Worm (Caenorhabditis elegans) whole organism, mixed stage, embryonic: ENCODE measurements around the gene H03G16.7.

Source experiments
- M03D4.4 ChIP-seq: sonication (generic microtip); optimal IDR thresholded peaks from 2 replicates; lab custom pipeline; 2017; ENCODE audit warnings: mild to moderate bottlenecking, missing genetic modification characterization, missing compliant biosample characterization
- bed-3 ChIP-seq: fragments of 200-800 bp; sonication (Bioruptor generic); optimal IDR thresholded peaks from 3 replicates; lab custom pipeline; 2018; ENCODE audit warnings: mild to moderate bottlenecking, missing genetic modification characterization, moderate library complexity, missing compliant biosample characterization
- blmp-1 ChIP-seq: fragments of 150-350 bp; optimal IDR thresholded peaks from 2 replicates; lab custom pipeline; 2014; ENCODE audit warnings: missing biosample characterization, missing genetic modification characterization
- ceh-39 ChIP-seq: fragments of 150-350 bp; optimal IDR thresholded peaks from 2 replicates; lab custom pipeline; 2014; ENCODE audit warnings: missing biosample characterization, missing genetic modification characterization
- ceh-83 ChIP-seq: fragments of 200-800 bp; sonication (Bioruptor generic); optimal IDR thresholded peaks from 2 replicates; lab custom pipeline; 2018; ENCODE audit warnings: mild to moderate bottlenecking, missing genetic modification characterization, missing compliant biosample characterization
- ces-1 ChIP-seq: fragments of 150-350 bp; optimal IDR thresholded peaks from 2 replicates; lab custom pipeline; 2014; ENCODE audit warnings: missing biosample characterization, missing genetic modification reagents, missing genetic modification characterization
- cnd-1 ChIP-seq: fragments of 200-800 bp; sonication (Bioruptor generic); optimal IDR thresholded peaks from 2 replicates; lab custom pipeline; 2018; ENCODE audit warnings: mild to moderate bottlenecking, missing genetic modification characterization, missing compliant biosample characterization
- drap-1 ChIP-seq: fragments of 200-800 bp; sonication (Bioruptor generic); optimal IDR thresholded peaks from 3 replicates; lab custom pipeline; 2018; ENCODE audit warnings: mild to moderate bottlenecking, missing genetic modification characterization, missing compliant biosample characterization
- elt-1 ChIP-seq: sonication (generic microtip); optimal IDR thresholded peaks from 2 replicates; lab custom pipeline; 2017; ENCODE audit warnings: missing genetic modification characterization, mild to moderate bottlenecking, missing compliant biosample characterization, antibody characterized with exemption, moderate library complexity, borderline replicate concordance; ENCODE audit not compliant: insufficient read depth
- elt-3 ChIP-seq: fragments of 150-350 bp; optimal IDR thresholded peaks from 2 replicates; lab custom pipeline; 2014; ENCODE audit warnings: missing biosample characterization, missing genetic modification characterization
- flh-1 ChIP-seq: fragments of 200-800 bp; sonication (Bioruptor generic); optimal IDR thresholded peaks from 2 replicates; lab custom pipeline; 2018; ENCODE audit warnings: mild to moderate bottlenecking, missing genetic modification characterization, moderate library complexity, missing compliant biosample characterization
- ham-2 ChIP-seq: fragments of 200-800 bp; sonication (Bioruptor generic); optimal IDR thresholded peaks from 2 replicates; lab custom pipeline; 2018; ENCODE audit warnings: mild to moderate bottlenecking, missing genetic modification characterization, missing compliant biosample characterization
- hlh-1 ChIP-seq: fragments of 150-350 bp; optimal IDR thresholded peaks from 2 replicates; lab custom pipeline; 2014; ENCODE audit warnings: missing biosample characterization, missing genetic modification reagents, missing genetic modification characterization
- lin-13 ChIP-seq: fragments of 150-350 bp; optimal IDR thresholded peaks from 2 replicates; lab custom pipeline; 2014; ENCODE audit warnings: missing biosample characterization, missing genetic modification characterization
- lin-32 ChIP-seq: fragments of 200-800 bp; sonication (Bioruptor generic); optimal IDR thresholded peaks from 2 replicates; lab custom pipeline; 2018; ENCODE audit warnings: mild to moderate bottlenecking, missing genetic modification characterization, missing compliant biosample characterization
- lsy-2 ChIP-seq: fragments of 150-350 bp; optimal IDR thresholded peaks from 2 replicates; lab custom pipeline; 2014; ENCODE audit warnings: missing biosample characterization, missing genetic modification characterization
- mab-5 ChIP-seq: fragments of 150-350 bp; optimal IDR thresholded peaks from 2 replicates; lab custom pipeline; 2014; ENCODE audit warnings: missing biosample characterization, missing genetic modification characterization
- mep-1 ChIP-seq: fragments of 150-350 bp; optimal IDR thresholded peaks from 2 replicates; lab custom pipeline; 2017; ENCODE audit warnings: missing biosample characterization, missing genetic modification reagents, missing genetic modification characterization, inconsistent platforms
- mls-2 ChIP-seq: sonication (generic microtip); optimal IDR thresholded peaks from 2 replicates; lab custom pipeline; 2016; ENCODE audit warnings: mild to moderate bottlenecking, missing genetic modification characterization, moderate library complexity, missing compliant biosample characterization
- nhr-12 ChIP-seq: fragments of 150-350 bp; optimal IDR thresholded peaks from 2 replicates; lab custom pipeline; 2014; ENCODE audit warnings: missing biosample characterization, missing genetic modification characterization
- nhr-2 ChIP-seq: fragments of 150-350 bp; optimal IDR thresholded peaks from 2 replicates; lab custom pipeline; 2014; ENCODE audit warnings: missing biosample characterization, missing genetic modification characterization
- nhr-237 ChIP-seq: fragments of 150-350 bp; optimal IDR thresholded peaks from 2 replicates; lab custom pipeline; 2014; ENCODE audit warnings: missing biosample characterization, missing genetic modification characterization
- nhr-28 ChIP-seq: fragments of 150-350 bp; optimal IDR thresholded peaks from 2 replicates; lab custom pipeline; 2014; ENCODE audit warnings: missing biosample characterization, missing genetic modification characterization
- nhr-76 ChIP-seq: sonication (generic microtip); optimal IDR thresholded peaks from 2 replicates; lab custom pipeline; 2017; ENCODE audit warnings: missing biosample characterization, missing genetic modification characterization
- pha-4 ChIP-seq: fragments of 150-350 bp; optimal IDR thresholded peaks from 2 replicates; lab custom pipeline; 2018; ENCODE audit warnings: missing biosample characterization, missing genetic modification reagents, missing genetic modification characterization
- snpc-4 ChIP-seq: fragments of 150-350 bp; optimal IDR thresholded peaks from 2 replicates; lab custom pipeline; 2014; ENCODE audit warnings: missing biosample characterization, missing genetic modification characterization
- sptf-1 ChIP-seq: sonication (generic microtip); optimal IDR thresholded peaks from 2 replicates; lab custom pipeline; 2017; ENCODE audit warnings: mild to moderate bottlenecking, missing genetic modification characterization, moderate library complexity, missing compliant biosample characterization
- tbx-8 ChIP-seq: fragments of 200-800 bp; sonication (Bioruptor generic); optimal IDR thresholded peaks from 2 replicates; lab custom pipeline; 2018; ENCODE audit warnings: mild to moderate bottlenecking, missing genetic modification characterization, moderate library complexity, missing compliant biosample characterization
- unc-120 ChIP-seq: sonication (generic microtip); optimal IDR thresholded peaks from 2 replicates; lab custom pipeline; 2017; ENCODE audit warnings: missing genetic modification characterization, missing compliant biosample characterization; ENCODE audit not compliant: poor library complexity, severe bottlenecking
- unc-39 ChIP-seq: fragments of 150-350 bp; optimal IDR thresholded peaks from 2 replicates; lab custom pipeline; 2014; ENCODE audit warnings: missing biosample characterization, missing genetic modification characterization
- unc-62 ChIP-seq: fragments of 150-350 bp; optimal IDR thresholded peaks from 2 replicates; lab custom pipeline; 2014; ENCODE audit warnings: missing biosample characterization, missing genetic modification reagents, missing genetic modification characterization
- zip-8 ChIP-seq: fragments of 150-350 bp; optimal IDR thresholded peaks from 2 replicates; lab custom pipeline; 2014; ENCODE audit warnings: missing biosample characterization, missing genetic modification characterization
- ztf-11 ChIP-seq: fragments of 150-350 bp; optimal IDR thresholded peaks from 2 replicates; lab custom pipeline; 2014; ENCODE audit warnings: missing biosample characterization, missing genetic modification characterization

H03G16.7 gene

ce11 chrX:15069242-15069641, 13.4 kb upstream of the H03G16.7 start, which contains the start of gene mam-6:
Gene mam-6 (minus strand): TSS chrX:15069342.
- TF ChIP-seq bed-3 (GFP tag; lab: Kevin White, UChicago) (no peak), ham-2 (GFP tag; lab: Kevin White, UChicago) (no peak), elt-1 (tag; lab: Kevin White, UChicago) (no peak), nhr-28 (tag; lab: Kevin White, UChicago) (no peak), mls-2 (tag; lab: Kevin White, UChicago) (no peak), unc-39 (no peak), unc-120 (tag; lab: Kevin White, UChicago) (no peak), unc-62 (no peak), lsy-2 (tag; lab: Kevin White, UChicago) (no peak), blmp-1 (tag; lab: Kevin White, UChicago) (no peak), lin-32 (GFP tag; lab: Kevin White, UChicago) (no peak), nhr-76 (tag; lab: Kevin White, UChicago) (no peak), nhr-12 (tag; lab: Kevin White, UChicago) (no peak), sptf-1 (tag; lab: Kevin White, UChicago) (no peak), nhr-2 (tag; lab: Kevin White, UChicago) (no peak), nhr-237 (tag; lab: Kevin White, UChicago) (no peak), elt-3 (tag; lab: Kevin White, UChicago) (no peak)

- no peak for TF ChIP-seq sptf-1 (tag; lab: Kevin White, UChicago)
- TF ChIP-seq ceh-39 (tag; lab: Kevin White, UChicago) = no peak
- no peak for TF ChIP-seq ces-1
- TF ChIP-seq bed-3 (GFP tag; lab: Kevin White, UChicago) = no peak
- TF ChIP-seq hlh-1 (tag; lab: Kevin White, UChicago) = no peak
- no peak for TF ChIP-seq ceh-83 (GFP tag; lab: Kevin White, UChicago)
- TF ChIP-seq unc-120 (tag; lab: Kevin White, UChicago) = no peak
- TF ChIP-seq nhr-237 (tag; lab: Kevin White, UChicago) = no peak
- TF ChIP-seq ztf-11 (tag; lab: Kevin White, UChicago) = no peak
- TF ChIP-seq ham-2 (GFP tag; lab: Kevin White, UChicago) = no peak
- TF ChIP-seq tbx-8 = no peak
- TF ChIP-seq drap-1 (GFP tag; lab: Kevin White, UChicago) = no peak
- no peak for TF ChIP-seq lin-13 (tag; lab: Kevin White, UChicago)
- TF ChIP-seq elt-1 (tag; lab: Kevin White, UChicago) = no peak
- TF ChIP-seq unc-39 = no peak
- TF ChIP-seq nhr-28 (tag; lab: Kevin White, UChicago) = no peak
Observed at ce11 chrX:15060303-15060702, 4.5 kb upstream of the H03G16.7 start, which contains the start of gene fbxa-96. Gene fbxa-96 (minus strand): TSS chrX:15060403.

- no peak for TF ChIP-seq bed-3 (GFP tag; lab: Kevin White, UChicago)
- TF ChIP-seq ztf-11 (tag; lab: Kevin White, UChicago) = no peak
- TF ChIP-seq nhr-237 (tag; lab: Kevin White, UChicago) = no peak
- no peak for TF ChIP-seq blmp-1 (tag; lab: Kevin White, UChicago)
- no peak for TF ChIP-seq unc-62
- TF ChIP-seq M03D4.4 = no peak
- TF ChIP-seq lsy-2 (tag; lab: Kevin White, UChicago) = no peak
- no peak for TF ChIP-seq drap-1 (GFP tag; lab: Kevin White, UChicago)
- no peak for TF ChIP-seq mep-1 (tag; lab: Kevin White, UChicago)
- TF ChIP-seq pha-4 = no peak
- no peak for TF ChIP-seq nhr-76 (tag; lab: Kevin White, UChicago)
- no peak for TF ChIP-seq mab-5 (tag; lab: Kevin White, UChicago)
- no peak for TF ChIP-seq cnd-1 (tag; lab: Kevin White, UChicago)
- TF ChIP-seq snpc-4 (tag; lab: Kevin White, UChicago) = no peak
- no peak for TF ChIP-seq ceh-39 (tag; lab: Kevin White, UChicago)
- no peak for TF ChIP-seq tbx-8
- no peak for TF ChIP-seq nhr-2 (tag; lab: Kevin White, UChicago)
- TF ChIP-seq, all 35 proteins: peak for 0
Observed at ce11 chrX:15057900-15058299, 2.1 kb upstream of the H03G16.7 start.

DNA sequence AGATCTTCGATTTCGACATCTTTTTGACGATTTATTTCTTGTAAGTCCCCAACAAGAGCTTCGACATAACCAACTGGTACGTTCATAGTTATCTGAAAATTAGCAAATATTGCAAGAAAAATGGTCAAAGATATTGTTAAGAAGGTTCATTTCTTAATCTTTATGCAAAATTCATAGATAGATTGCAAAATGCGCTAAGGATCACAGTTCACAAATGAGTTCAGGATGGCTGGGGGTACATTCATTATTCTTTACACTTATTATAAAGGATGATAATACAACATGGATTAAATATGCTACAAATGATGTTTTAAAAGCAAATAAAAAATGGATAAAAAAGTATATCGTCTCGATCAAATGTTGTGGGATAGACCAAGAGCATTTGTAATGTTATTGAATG, 923 bp upstream of the H03G16.7 start, which contains the start of gene H03G16.5:
Gene H03G16.5 (minus strand): TSS at position 101 of the 400 bp plus-strand sequence.
- no peak for TF ChIP-seq mab-5 (tag; lab: Kevin White, UChicago)
- TF ChIP-seq pha-4 = no peak
- TF ChIP-seq ces-1 = no peak
- TF ChIP-seq unc-120 (tag; lab: Kevin White, UChicago) = no peak
- TF ChIP-seq unc-62 = no peak
- TF ChIP-seq flh-1 (GFP tag; lab: Kevin White, UChicago) = no peak
- no peak for TF ChIP-seq zip-8 (tag; lab: Kevin White, UChicago)
- no peak for TF ChIP-seq nhr-12 (tag; lab: Kevin White, UChicago)
- TF ChIP-seq ztf-11 (tag; lab: Kevin White, UChicago) = no peak
- TF ChIP-seq lin-32 (GFP tag; lab: Kevin White, UChicago) = no peak
- no peak for TF ChIP-seq lsy-2 (tag; lab: Kevin White, UChicago)
- no peak for TF ChIP-seq mep-1 (tag; lab: Kevin White, UChicago)
- TF ChIP-seq nhr-2 (tag; lab: Kevin White, UChicago) = no peak
- no peak for TF ChIP-seq unc-39
- TF ChIP-seq mls-2 (tag; lab: Kevin White, UChicago) = no peak
- TF ChIP-seq, all 35 proteins: peak for 0
